Fruit fly (Drosophila melanogaster) whole organism, embryonic: ENCODE results near the gene CG3434.

Experiments used
- Atf-2 ChIP-seq: fragments of 200-800 bp; sonication (Bioruptor generic); optimal IDR thresholded peaks from 2 replicates; lab custom pipeline; 2016; ENCODE audit warnings: missing biosample characterization, missing genetic modification characterization
- Bteb2 ChIP-seq: fragments of 200-800 bp; sonication (Bioruptor generic); optimal IDR thresholded peaks from 2 replicates; lab custom pipeline; 2016; ENCODE audit warnings: missing biosample characterization, missing genetic modification characterization
- CG10431 ChIP-seq: fragments of 200-800 bp; sonication (Bioruptor generic); optimal IDR thresholded peaks from 3 replicates; lab custom pipeline; 2018; ENCODE audit warnings: missing biosample characterization, mild to moderate bottlenecking, missing genetic modification characterization
- CG10959 ChIP-seq: fragments of 200-800 bp; sonication (Bioruptor generic); IDR thresholded peaks from 2 replicates; pipeline ENCODE4 v1.3.6; 2022; ENCODE audit warnings: missing biosample characterization, missing genetic modification characterization
- CG12155 ChIP-seq: fragments of 200-800 bp; sonication (Bioruptor generic); optimal IDR thresholded peaks from 3 replicates; lab custom pipeline; 2016; ENCODE audit warnings: missing biosample characterization, missing genetic modification characterization
- CG12236 ChIP-seq: fragments of 200-800 bp; sonication (Bioruptor generic); optimal IDR thresholded peaks from 2 replicates; lab custom pipeline; 2016; ENCODE audit warnings: missing biosample characterization, missing genetic modification characterization
- CG1233 ChIP-seq: fragments of 200-800 bp; sonication (Bioruptor generic); optimal IDR thresholded peaks from 4 replicates; lab custom pipeline; 2018; ENCODE audit warnings: missing biosample characterization, mild to moderate bottlenecking, missing genetic modification characterization
- CG15011 ChIP-seq: fragments of 200-800 bp; sonication (Bioruptor generic); optimal IDR thresholded peaks from 3 replicates; lab custom pipeline; 2018; ENCODE audit warnings: missing biosample characterization, mild to moderate bottlenecking, missing genetic modification characterization
- CG15479 ChIP-seq: fragments of 200-800 bp; sonication (Bioruptor generic); optimal IDR thresholded peaks from 3 replicates; lab custom pipeline; 2019; ENCODE audit warnings: missing biosample characterization, mild to moderate bottlenecking, missing genetic modification characterization, moderate library complexity
- CG15601 ChIP-seq: fragments of 200-800 bp; sonication (Bioruptor generic); optimal IDR thresholded peaks from 3 replicates; lab custom pipeline; 2019; ENCODE audit warnings: missing biosample characterization, mild to moderate bottlenecking, missing genetic modification characterization, moderate library complexity
- CG1603 ChIP-seq: fragments of 200-800 bp; sonication (Bioruptor generic); optimal IDR thresholded peaks from 2 replicates; lab custom pipeline; 2019; ENCODE audit warnings: missing biosample characterization, mild to moderate bottlenecking, missing genetic modification characterization, moderate library complexity
- CG17912 ChIP-seq: fragments of 200-800 bp; sonication (Bioruptor generic); optimal IDR thresholded peaks from 2 replicates; lab custom pipeline; 2018; ENCODE audit warnings: missing biosample characterization, mild to moderate bottlenecking, missing genetic modification characterization
- CG3163 ChIP-seq: fragments of 200-800 bp; sonication (Bioruptor generic); optimal IDR thresholded peaks from 3 replicates; lab custom pipeline; 2016; ENCODE audit warnings: missing biosample characterization, missing genetic modification characterization
- CG3281 ChIP-seq: fragments of 200-800 bp; sonication (Bioruptor generic); optimal IDR thresholded peaks from 3 replicates; lab custom pipeline; 2017; ENCODE audit warnings: missing biosample characterization, mild to moderate bottlenecking, missing genetic modification characterization
- CG43689 ChIP-seq: fragments of 200-800 bp; sonication (Bioruptor generic); IDR thresholded peaks from 2 replicates; pipeline ENCODE4 v1.3.6; 2022; ENCODE audit warnings: missing biosample characterization, missing genetic modification characterization
- CG4707 ChIP-seq: fragments of 200-800 bp; sonication (Bioruptor generic); optimal IDR thresholded peaks from 2 replicates; lab custom pipeline; 2018; ENCODE audit warnings: missing biosample characterization, mild to moderate bottlenecking, missing genetic modification characterization, moderate library complexity
- CG4854 ChIP-seq: fragments of 200-800 bp; sonication (Bioruptor generic); optimal IDR thresholded peaks from 2 replicates; lab custom pipeline; 2016; ENCODE audit warnings: missing biosample characterization, missing genetic modification characterization, inconsistent platforms
- CG6254 ChIP-seq: fragments of 200-800 bp; sonication (Bioruptor generic); optimal IDR thresholded peaks from 3 replicates; lab custom pipeline; 2017; ENCODE audit warnings: mild to moderate bottlenecking, missing biosample characterization, missing genetic modification reagents, missing genetic modification characterization
- CG7372 ChIP-seq: fragments of 200-800 bp; sonication (Bioruptor generic); IDR thresholded peaks from 2 replicates; pipeline ENCODE4 v1.3.6; 2022; ENCODE audit warnings: missing biosample characterization, missing genetic modification characterization
- ERR ChIP-seq: fragments of 200-800 bp; sonication (Bioruptor generic); optimal IDR thresholded peaks from 2 replicates; lab custom pipeline; 2016; ENCODE audit warnings: missing biosample characterization, missing genetic modification characterization
- Fer1 ChIP-seq: fragments of 200-800 bp; sonication (Bioruptor generic); optimal IDR thresholded peaks from 2 replicates; lab custom pipeline; 2017; ENCODE audit warnings: missing biosample characterization, mild to moderate bottlenecking, missing genetic modification characterization
- Hey ChIP-seq: fragments of 200-800 bp; sonication (Bioruptor generic); optimal IDR thresholded peaks from 3 replicates; lab custom pipeline; 2018; ENCODE audit warnings: missing biosample characterization, mild to moderate bottlenecking, missing genetic modification characterization
- MESR4 ChIP-seq: fragments of 200-800 bp; sonication (Bioruptor generic); optimal IDR thresholded peaks from 2 replicates; lab custom pipeline; 2018; ENCODE audit warnings: missing biosample characterization, mild to moderate bottlenecking, missing genetic modification characterization, moderate library complexity
- Med ChIP-seq: fragments of 200-800 bp; sonication (Bioruptor generic); peaks from one replicate; lab custom pipeline; 2016; ENCODE audit warnings: missing biosample characterization, missing genetic modification characterization, mild to moderate bottlenecking, inconsistent platforms, moderate library complexity
- Nf-YA ChIP-seq: fragments of 200-800 bp; sonication (Bioruptor generic); IDR thresholded peaks from 2 replicates; pipeline ENCODE4 v1.3.6; 2022; ENCODE audit warnings: missing biosample characterization, missing genetic modification characterization
- Oli ChIP-seq: fragments of 200-800 bp; sonication (Bioruptor generic); optimal IDR thresholded peaks from 2 replicates; lab custom pipeline; 2018; ENCODE audit warnings: missing biosample characterization, mild to moderate bottlenecking, missing genetic modification characterization, moderate library complexity
- ac ChIP-seq: fragments of 200-800 bp; sonication (Bioruptor generic); optimal IDR thresholded peaks from 3 replicates; lab custom pipeline; 2017; ENCODE audit warnings: missing biosample characterization, mild to moderate bottlenecking, missing genetic modification characterization
- az2 ChIP-seq: fragments of 200-800 bp; sonication (Bioruptor generic); optimal IDR thresholded peaks from 3 replicates; lab custom pipeline; 2016; ENCODE audit warnings: missing biosample characterization, missing genetic modification characterization
- bbx ChIP-seq: fragments of 200-800 bp; sonication (Bioruptor generic); IDR thresholded peaks from 2 replicates; pipeline ENCODE4 v1.3.6; 2022; ENCODE audit warnings: missing biosample characterization, missing genetic modification characterization; ENCODE audit not compliant: partially characterized antibody
- btn ChIP-seq: fragments of 200-800 bp; sonication (Bioruptor generic); optimal IDR thresholded peaks from 2 replicates; lab custom pipeline; 2016; ENCODE audit warnings: missing biosample characterization, missing genetic modification characterization
- caup ChIP-seq: fragments of 200-800 bp; sonication (Bioruptor generic); optimal IDR thresholded peaks from 3 replicates; lab custom pipeline; 2017; ENCODE audit warnings: missing biosample characterization, mild to moderate bottlenecking, missing genetic modification characterization, moderate library complexity; ENCODE audit not compliant: severe bottlenecking
- crp ChIP-seq, 2 experiments: fragments of 200-800 bp; sonication (Bioruptor generic); optimal IDR thresholded peaks; 2 replicates in 1 of 2; 3 replicates in 1 of 2; lab custom pipeline; 2017; ENCODE audit warnings: missing biosample characterization in 2 of 2, missing genetic modification characterization in 2 of 2, mild to moderate bottlenecking in 1 of 2, moderate library complexity in 1 of 2
- da ChIP-seq: fragments of 200-800 bp; sonication (Bioruptor generic); optimal IDR thresholded peaks from 2 replicates; lab custom pipeline; 2016; ENCODE audit warnings: missing biosample characterization, missing genetic modification characterization
- disco-r ChIP-seq: fragments of 200-800 bp; sonication (Bioruptor generic); optimal IDR thresholded peaks from 2 replicates; lab custom pipeline; 2016; ENCODE audit warnings: missing biosample characterization, missing genetic modification characterization
- dmrt11E ChIP-seq: fragments of 200-800 bp; sonication (Bioruptor generic); optimal IDR thresholded peaks from 3 replicates; lab custom pipeline; 2018; ENCODE audit warnings: missing biosample characterization, mild to moderate bottlenecking, missing genetic modification characterization, moderate library complexity
- dmrt99B ChIP-seq: fragments of 200-800 bp; sonication (Bioruptor generic); optimal IDR thresholded peaks from 2 replicates; lab custom pipeline; 2018; ENCODE audit warnings: missing biosample characterization, mild to moderate bottlenecking, missing genetic modification characterization, moderate library complexity
- dpn ChIP-seq, 2 experiments: fragments of 200-800 bp; sonication (Bioruptor generic); optimal IDR thresholded peaks; 3 replicates each; lab custom pipeline; 2016; ENCODE audit warnings: missing biosample characterization in 2 of 2, missing genetic modification characterization in 2 of 2
- fd64A ChIP-seq: fragments of 200-800 bp; sonication (Bioruptor generic); optimal IDR thresholded peaks from 3 replicates; lab custom pipeline; 2018; ENCODE audit warnings: missing biosample characterization, mild to moderate bottlenecking, missing genetic modification characterization
- gem ChIP-seq: fragments of 200-800 bp; sonication (Bioruptor generic); optimal IDR thresholded peaks from 2 replicates; lab custom pipeline; 2019; ENCODE audit warnings: missing biosample characterization, mild to moderate bottlenecking, missing genetic modification characterization, moderate library complexity
- grau ChIP-seq: fragments of 200-800 bp; optimal IDR thresholded peaks from 3 replicates; lab custom pipeline; 2019; ENCODE audit warnings: missing biosample characterization, mild to moderate bottlenecking, missing genetic modification characterization, moderate library complexity
- gt ChIP-seq: fragments of 200-800 bp; sonication (Bioruptor generic); IDR thresholded peaks from 2 replicates; pipeline ENCODE4 v1.3.6; 2022; ENCODE audit warnings: missing biosample characterization, missing genetic modification characterization
- hth ChIP-seq: fragments of >200 bp; optimal IDR thresholded peaks from 2 replicates; lab custom pipeline; 2017; ENCODE audit warnings: inconsistent platforms
- insv ChIP-seq, 2 experiments: fragments of 200-800 bp; sonication (Bioruptor generic); optimal IDR thresholded peaks; 3 replicates each; lab custom pipeline; 2016 to 2018; ENCODE audit warnings: missing biosample characterization in 2 of 2, missing genetic modification characterization in 2 of 2
- jing ChIP-seq: fragments of 200-800 bp; sonication (Bioruptor generic); optimal IDR thresholded peaks from 2 replicates; lab custom pipeline; 2018; ENCODE audit warnings: missing biosample characterization, mild to moderate bottlenecking, missing genetic modification characterization
- lbe ChIP-seq: fragments of 200-800 bp; sonication (Bioruptor generic); optimal IDR thresholded peaks from 2 replicates; lab custom pipeline; 2016; ENCODE audit warnings: missing biosample characterization, mild to moderate bottlenecking, missing genetic modification characterization
- pita ChIP-seq: fragments of 200-800 bp; sonication (Bioruptor generic); optimal IDR thresholded peaks from 2 replicates; lab custom pipeline; 2017; ENCODE audit warnings: missing biosample characterization, mild to moderate bottlenecking, missing genetic modification characterization
- prd ChIP-seq, 3 experiments: fragments of >200 bp in 2 of 3; fragments of 200-800 bp in 1 of 3; sonication (Bioruptor generic) in 1 of 3; optimal IDR thresholded peaks in 2 of 3; IDR thresholded peaks in 1 of 3; 2 replicates in 2 of 3; 3 replicates in 1 of 3; pipeline versions ENCODE4 v1.3.6 to Lab custom; 2017 to 2022; ENCODE audit warnings: missing biosample characterization in 1 of 3, missing genetic modification characterization in 1 of 3
- sob ChIP-seq: fragments of 200-800 bp; sonication (Bioruptor generic); IDR thresholded peaks from 2 replicates; pipeline ENCODE4 v1.3.6; 2022; ENCODE audit warnings: missing biosample characterization, missing genetic modification characterization
- tx ChIP-seq: fragments of 200-800 bp; sonication (Bioruptor generic); optimal IDR thresholded peaks from 2 replicates; lab custom pipeline; 2016; ENCODE audit warnings: missing biosample characterization, missing genetic modification characterization
- unc-4 ChIP-seq: fragments of 200-800 bp; sonication (Bioruptor generic); IDR thresholded peaks from 2 replicates; pipeline ENCODE4 v1.3.6; 2022; ENCODE audit warnings: missing biosample characterization, missing genetic modification characterization; ENCODE audit not compliant: partially characterized antibody

The CG3434 gene

dm6 chr3L:9446731-9447238, 13.8 kb downstream of the CG3434 start, which contains the start of gene CG3529 (continued):
- TF ChIP-seq disco-r (GFP tag; lab: Kevin White, UChicago) (peak; percentile 39), prd (optimal IDR thresholded peaks at IDR 0.05; lab: Kevin White, UChicago) (no peak), prd (GFP tag; IDR thresholded peaks at IDR 0.05; lab: Robert Waterston, UW) (no peak), CG43689 (GFP tag; lab: Robert Waterston, UW) (no peak), CG3281 (GFP tag; lab: Kevin White, UChicago) (peak; percentile 25), CG4707 (peak; percentile 15), MESR4 (GFP tag; lab: Kevin White, UChicago) (peak; percentile 75), Atf-2 (GFP tag; lab: Kevin White, UChicago) (no peak), CG17912 (GFP tag; lab: Kevin White, UChicago) (no peak), Fer1 (peak; percentile 62), az2 (peak; percentile 10), hth (lab: Kevin White, UChicago) (no peak), CG6254 (no peak), CG10959 (no peak), CG1233 (no peak), bbx (GFP tag; lab: Robert Waterston, UW) (0 out of 2 replicates have a peak, but pooled peaks have one; percentile 11), grau (tag; lab: Kevin White, UChicago) (peak; percentile 39), Nf-YA (peak; percentile 53; the same call in 1 of the 2 replicates), fd64A (GFP tag; lab: Kevin White, UChicago) (peak; percentile 27), CG3163 (GFP tag; lab: Kevin White, UChicago) (no peak), Oli (tag; lab: Kevin White, UChicago) (no peak), sob (GFP tag; lab: Robert Waterston, UW) (no peak), CG15479 (GFP tag; lab: Kevin White, UChicago) (no peak), gem (tag; lab: Kevin White, UChicago) (peak; percentile 36), Hey (tag; lab: Kevin White, UChicago) (no peak), unc-4 (GFP tag; lab: Robert Waterston, UW) (no peak), btn (GFP tag; lab: Kevin White, UChicago) (no peak), Bteb2 (GFP tag; lab: Kevin White, UChicago) (peak; percentile 20), crp (GFP tag; optimal IDR thresholded peaks at IDR 0.05; lab: Kevin White, UChicago) (peak in 1 of 2 experiments; percentile 2), dmrt11E (tag; lab: Kevin White, UChicago) (no peak), ac (GFP tag; lab: Kevin White, UChicago) (no peak), Med (GFP tag; lab: Kevin White, UChicago) (peak; percentile 81), gt (GFP tag; lab: Robert Waterston, UW) (no peak), dpn (GFP tag; optimal IDR thresholded peaks at IDR 0.05; lab: Kevin White, UChicago) (peak in 1 of 2 experiments; percentile 27), lbe (GFP tag; lab: Kevin White, UChicago) (peak; percentile 29), CG7372 (GFP tag; lab: Robert Waterston, UW) (no peak), ERR (GFP tag; lab: Kevin White, UChicago) (no peak), CG15011 (GFP tag; lab: Kevin White, UChicago) (no peak), da (GFP tag; lab: Kevin White, UChicago) (peak; percentile 15), pita (no peak), CG15601 (tag; lab: Kevin White, UChicago) (peak; percentile 45), tx (GFP tag; lab: Kevin White, UChicago) (no peak), jing (GFP tag; lab: Kevin White, UChicago) (no peak), CG4854 (GFP tag; lab: Kevin White, UChicago) (no peak), CG10431 (no peak), caup (peak; percentile 53), dmrt99B (tag; lab: Kevin White, UChicago) (no peak), CG1603 (tag; lab: Kevin White, UChicago) (peak; percentile 57), CG12236 (GFP tag; lab: Kevin White, UChicago) (peak; percentile 10), insv (GFP tag; optimal IDR thresholded peaks at IDR 0.05; lab: Kevin White, UChicago) (no peak), CG12155 (GFP tag; lab: Kevin White, UChicago) (no peak)
